Worm (Caenorhabditis elegans): Measurements from ENCODE around the gene R52.5.

R52.5 gene

ce11 chrII:2140817-2141216 is 31.0 kb upstream of the R52.5 start, which contains the start of gene C40A11.3:
TSS of gene C40A11.3 (plus strand) at chrII:2141117.
- TF ChIP-seq ceh-43 (GFP tag; optimal IDR thresholded peaks at IDR 0.05): no peak
- TF ChIP-seq snpc-4 (tag; optimal IDR thresholded peaks at IDR 0.05): no peak
- TF ChIP-seq nhr-237 (tag; optimal IDR thresholded peaks at IDR 0.05): no peak

- no peak for TF ChIP-seq mep-1 (tag; optimal IDR thresholded peaks at IDR 0.05)
- TF ChIP-seq M03D4.4 (tag; optimal IDR thresholded peaks at IDR 0.05): no peak
- TF ChIP-seq lin-32 (GFP tag; optimal IDR thresholded peaks at IDR 0.05): peak; percentile 2
- TF ChIP-seq lsy-2 (tag; optimal IDR thresholded peaks at IDR 0.05): no peak
- TF ChIP-seq nhr-28 (tag; optimal IDR thresholded peaks at IDR 0.05): no peak
- no peak for TF ChIP-seq mab-5 (tag; optimal IDR thresholded peaks at IDR 0.05)
- TF ChIP-seq snpc-4 (tag; optimal IDR thresholded peaks at IDR 0.05): no peak
- TF ChIP-seq elt-1 (tag; optimal IDR thresholded peaks at IDR 0.05; ENCODE audit: borderline replicate concordance, insufficient read depth): no peak
- TF ChIP-seq ces-1 (GFP tag; optimal IDR thresholded peaks at IDR 0.05): no peak
- peak; percentile 91 for TF ChIP-seq cnd-1 (tag; optimal IDR thresholded peaks at IDR 0.05)
- no peak for TF ChIP-seq ham-2 (GFP tag; optimal IDR thresholded peaks at IDR 0.05)
- no peak for TF ChIP-seq nhr-237 (tag; optimal IDR thresholded peaks at IDR 0.05)
- no peak for TF ChIP-seq ceh-39 (tag; optimal IDR thresholded peaks at IDR 0.05)
Measured at ce11 chrII:2138901-2139300, 29.1 kb upstream of the R52.5 start.

DNA sequence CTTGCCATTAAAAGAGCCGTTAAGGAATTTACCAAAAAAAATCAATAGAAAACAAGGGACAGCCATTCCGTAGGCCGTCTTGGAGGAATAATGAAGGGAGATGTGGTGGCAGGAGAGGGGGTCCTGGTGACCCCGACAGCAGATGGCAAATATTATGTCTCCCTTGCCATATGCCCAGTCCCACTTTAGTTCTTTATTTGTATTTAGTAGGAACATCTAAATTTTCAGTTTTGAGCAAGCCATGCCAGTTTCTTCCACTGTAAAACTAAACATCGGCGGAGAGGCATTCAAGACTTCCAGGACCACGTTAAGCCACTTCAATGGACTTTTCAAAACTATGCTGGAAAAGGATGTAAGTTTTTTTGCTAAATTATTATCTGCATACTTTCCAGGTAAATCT is 27.4 kb upstream of the R52.5 start, which contains the start of gene C40A11.4:
Gene C40A11.4, plus strand, starts transcription at position 188 of the 400 bp plus-strand sequence.
- no peak for TF ChIP-seq ceh-83 (GFP tag; optimal IDR thresholded peaks at IDR 0.05)
- no peak for TF ChIP-seq ztf-11 (tag; optimal IDR thresholded peaks at IDR 0.05)
- no peak for TF ChIP-seq nhr-28 (tag; optimal IDR thresholded peaks at IDR 0.05)
- no peak for TF ChIP-seq unc-39 (tag; optimal IDR thresholded peaks at IDR 0.05)
- no peak for TF ChIP-seq hlh-1 (tag; optimal IDR thresholded peaks at IDR 0.05)
- no peak for TF ChIP-seq M03D4.4 (tag; optimal IDR thresholded peaks at IDR 0.05)
- TF ChIP-seq nhr-2 (tag; optimal IDR thresholded peaks at IDR 0.05): peak; percentile 35
- no peak for TF ChIP-seq sptf-1 (tag; optimal IDR thresholded peaks at IDR 0.05)
- TF ChIP-seq zip-8 (tag; optimal IDR thresholded peaks at IDR 0.05): no peak
- TF ChIP-seq lsy-2 (tag; optimal IDR thresholded peaks at IDR 0.05): no peak
- TF ChIP-seq cnd-1 (tag; optimal IDR thresholded peaks at IDR 0.05): peak; percentile 74
- TF ChIP-seq flh-1 (GFP tag; optimal IDR thresholded peaks at IDR 0.05): no peak
- TF ChIP-seq unc-62 (GFP tag; optimal IDR thresholded peaks at IDR 0.05): no peak
- TF ChIP-seq unc-120 (tag; optimal IDR thresholded peaks at IDR 0.05; ENCODE audit: poor library complexity, severe bottlenecking): no peak
- no peak for TF ChIP-seq pha-4 (tag; optimal IDR thresholded peaks at IDR 0.05)
- no peak for TF ChIP-seq snpc-4 (tag; optimal IDR thresholded peaks at IDR 0.05)
- no peak for TF ChIP-seq mls-2 (tag; optimal IDR thresholded peaks at IDR 0.05)
- TF ChIP-seq lin-32 (GFP tag; optimal IDR thresholded peaks at IDR 0.05): peak; percentile 55
- no peak for TF ChIP-seq bed-3 (GFP tag; optimal IDR thresholded peaks at IDR 0.05)

DNA sequence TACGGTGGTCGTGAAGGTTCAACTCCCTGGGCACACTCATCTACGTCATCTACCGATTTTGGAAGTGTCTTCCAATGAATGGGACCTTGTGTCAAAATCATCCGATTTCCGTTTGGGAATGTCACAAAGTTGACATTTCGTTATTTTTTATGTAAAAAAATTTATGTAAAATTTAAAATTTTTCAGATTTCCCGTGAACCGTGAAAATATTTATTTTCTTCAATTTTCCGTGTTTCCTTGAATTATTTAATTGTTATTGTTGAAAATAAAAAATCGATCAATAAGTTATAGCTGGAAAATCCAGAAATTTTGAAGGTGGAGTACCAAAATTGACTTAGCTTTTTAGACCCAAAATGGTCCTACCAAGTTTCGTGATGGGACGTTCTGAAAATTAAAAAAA is 25.8 kb upstream of the R52.5 start, which contains the start of gene hpo-7:
Gene hpo-7, minus strand, starts transcription at position 101 of the 400 bp plus-strand sequence.
- TF ChIP-seq nhr-237 (tag; optimal IDR thresholded peaks at IDR 0.05) (no peak), mab-5 (tag; optimal IDR thresholded peaks at IDR 0.05) (no peak), nhr-2 (tag; optimal IDR thresholded peaks at IDR 0.05) (no peak), lsy-2 (tag; optimal IDR thresholded peaks at IDR 0.05) (no peak), nhr-12 (tag; optimal IDR thresholded peaks at IDR 0.05) (no peak), mls-2 (tag; optimal IDR thresholded peaks at IDR 0.05) (no peak), ceh-43 (GFP tag; optimal IDR thresholded peaks at IDR 0.05) (no peak), mep-1 (tag; optimal IDR thresholded peaks at IDR 0.05) (no peak), sem-2 (GFP tag; optimal IDR thresholded peaks at IDR 0.05) (no peak)

DNA sequence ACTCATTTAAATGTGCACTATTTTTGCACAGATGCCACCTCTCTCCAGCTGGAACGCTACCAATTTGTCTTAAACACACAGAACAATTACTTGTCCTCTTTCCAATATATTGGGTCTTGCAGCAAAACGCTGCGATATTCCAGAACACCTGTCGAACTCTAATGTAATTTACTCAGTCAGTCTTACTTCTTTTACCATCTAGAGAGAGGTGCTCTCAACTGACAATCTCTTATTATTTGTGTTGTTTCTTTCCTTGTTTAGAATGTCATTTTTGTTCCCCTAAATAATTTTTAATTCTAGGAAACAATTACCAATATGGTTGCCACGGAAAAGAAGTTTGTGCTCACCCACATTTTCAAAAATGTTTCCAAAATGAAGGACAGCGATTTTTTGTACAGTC is 20.9 kb upstream of the R52.5 start, which contains the start of gene sdz-28:
Gene sdz-28, plus strand, starts transcription at position 301 of the 400 bp plus-strand sequence.
- TF ChIP-seq blmp-1 (tag; optimal IDR thresholded peaks at IDR 0.05) (no peak), ceh-39 (tag; optimal IDR thresholded peaks at IDR 0.05) (peak; percentile 38), elt-3 (tag; optimal IDR thresholded peaks at IDR 0.05) (no peak)

DNA sequence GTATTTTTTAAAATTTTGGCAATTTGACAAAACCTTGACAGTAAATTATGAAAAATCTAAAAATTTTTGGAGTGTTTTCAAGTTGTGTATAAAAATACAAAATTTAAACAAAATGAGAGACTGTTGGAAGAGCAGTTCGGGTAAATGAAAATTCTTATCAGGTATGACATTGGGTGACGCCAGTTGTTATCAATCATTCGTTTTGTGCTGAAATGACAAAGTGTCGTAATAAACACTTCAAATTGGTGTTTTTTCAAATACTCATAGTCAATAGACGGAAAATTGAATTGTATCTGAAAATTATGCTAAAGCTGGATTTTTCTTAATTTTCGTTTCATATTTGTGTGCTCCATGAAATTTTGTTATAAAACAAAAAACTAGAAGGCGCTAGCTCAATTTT is 12.9 kb upstream of the R52.5 start:
- TF ChIP-seq ceh-39 (tag; optimal IDR thresholded peaks at IDR 0.05): no peak
- TF ChIP-seq bed-3 (GFP tag; optimal IDR thresholded peaks at IDR 0.05): no peak
- TF ChIP-seq nhr-2 (tag; optimal IDR thresholded peaks at IDR 0.05): no peak
- TF ChIP-seq ham-2 (GFP tag; optimal IDR thresholded peaks at IDR 0.05): no peak
- TF ChIP-seq ztf-11 (tag; optimal IDR thresholded peaks at IDR 0.05): no peak
- no peak for TF ChIP-seq unc-120 (tag; optimal IDR thresholded peaks at IDR 0.05; ENCODE audit: poor library complexity, severe bottlenecking)
- no peak for TF ChIP-seq nhr-76 (tag; optimal IDR thresholded peaks at IDR 0.05)
- TF ChIP-seq snpc-4 (tag; optimal IDR thresholded peaks at IDR 0.05): no peak

Data from whole organism, mixed stage, embryonic.